Worm (Caenorhabditis elegans) whole organism, mixed stage, embryonic: ENCODE results near the gene C08A9.3.

Experiments used
- blmp-1 ChIP-seq: fragments of 150-350 bp; optimal IDR thresholded peaks from 2 replicates; lab custom pipeline; 2014; ENCODE audit warnings: missing biosample characterization, missing genetic modification characterization
- ces-1 ChIP-seq: fragments of 150-350 bp; optimal IDR thresholded peaks from 2 replicates; lab custom pipeline; 2014; ENCODE audit warnings: missing biosample characterization, missing genetic modification reagents, missing genetic modification characterization
- elt-1 ChIP-seq: sonication (generic microtip); optimal IDR thresholded peaks from 2 replicates; lab custom pipeline; 2017; ENCODE audit warnings: missing genetic modification characterization, mild to moderate bottlenecking, missing compliant biosample characterization, antibody characterized with exemption, moderate library complexity, borderline replicate concordance; ENCODE audit not compliant: insufficient read depth
- elt-3 ChIP-seq: fragments of 150-350 bp; optimal IDR thresholded peaks from 2 replicates; lab custom pipeline; 2014; ENCODE audit warnings: missing biosample characterization, missing genetic modification characterization
- flh-1 ChIP-seq: fragments of 200-800 bp; sonication (Bioruptor generic); optimal IDR thresholded peaks from 2 replicates; lab custom pipeline; 2018; ENCODE audit warnings: mild to moderate bottlenecking, missing genetic modification characterization, moderate library complexity, missing compliant biosample characterization
- ham-2 ChIP-seq: fragments of 200-800 bp; sonication (Bioruptor generic); optimal IDR thresholded peaks from 2 replicates; lab custom pipeline; 2018; ENCODE audit warnings: mild to moderate bottlenecking, missing genetic modification characterization, missing compliant biosample characterization
- lin-32 ChIP-seq: fragments of 200-800 bp; sonication (Bioruptor generic); optimal IDR thresholded peaks from 2 replicates; lab custom pipeline; 2018; ENCODE audit warnings: mild to moderate bottlenecking, missing genetic modification characterization, missing compliant biosample characterization
- ztf-11 ChIP-seq: fragments of 150-350 bp; optimal IDR thresholded peaks from 2 replicates; lab custom pipeline; 2014; ENCODE audit warnings: missing biosample characterization, missing genetic modification characterization

DNA sequence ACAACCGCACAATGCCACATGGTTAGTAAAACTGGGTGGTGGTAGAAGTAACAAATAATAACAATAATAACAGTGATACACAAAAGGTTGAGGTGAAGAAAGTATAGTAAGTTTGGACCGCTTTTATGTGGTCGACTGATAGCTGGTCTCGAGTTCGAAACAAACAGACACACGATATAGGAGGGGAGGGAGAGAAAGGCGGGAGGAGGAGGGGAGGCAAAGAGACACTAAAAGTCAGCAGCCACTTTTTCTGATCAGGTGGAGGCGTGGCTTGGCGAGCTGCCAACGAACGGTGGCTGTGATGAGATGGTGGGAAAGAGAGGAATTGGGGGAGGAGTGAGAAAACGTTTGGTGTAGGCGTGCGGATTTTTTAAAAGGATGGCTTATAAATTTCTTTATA is 34.8 kb downstream of the C08A9.3 start:
- TF ChIP-seq ces-1 (GFP tag; lab: Kevin White, UChicago) (no peak), lin-32 (GFP tag; lab: Kevin White, UChicago) (no peak), ztf-11 (no peak), elt-1 (tag; lab: Kevin White, UChicago) (no peak), ham-2 (no peak), blmp-1 (tag; lab: Kevin White, UChicago) (no peak), elt-3 (tag; lab: Kevin White, UChicago) (no peak), flh-1 (GFP tag; lab: Kevin White, UChicago) (no peak)
